Worm (Caenorhabditis elegans) whole organism, L1 larva: ENCODE data around the gene fbxb-20.
"Not testable (repeated sequence)": the region's sequence is repeated elsewhere in the genome, so short reads cannot be mapped to it uniquely, and the experiment has no call there.

Experiments used
- alr-1 ChIP-seq: fragments of 200-800 bp; sonication (Bioruptor generic); optimal IDR thresholded peaks from 2 replicates; lab custom pipeline; 2018; ENCODE audit warnings: borderline replicate concordance, mild to moderate bottlenecking, missing genetic modification characterization, missing compliant biosample characterization
- ceh-82 ChIP-seq, 3 experiments: fragments of 150-350 bp in 1 of 3; sonication (generic microtip) in 2 of 3; optimal IDR thresholded peaks; 2 replicates each; lab custom pipeline; 2014 to 2017; ENCODE audit warnings: missing biosample characterization in 3 of 3, missing genetic modification characterization in 3 of 3
- ceh-88 ChIP-seq: fragments of 200-800 bp; sonication (Bioruptor generic); IDR thresholded peaks from 2 replicates; pipeline ENCODE4 v1.3.6; 2022; ENCODE audit warnings: missing genetic modification characterization, missing compliant biosample characterization
- dpl-1 ChIP-seq, 3 experiments: fragments of 150-350 bp in 2 of 3; sonication (generic microtip) in 1 of 3; optimal IDR thresholded peaks; 2 replicates each; lab custom pipeline; 2014 to 2017; ENCODE audit warnings: missing biosample characterization in 3 of 3, missing genetic modification characterization in 3 of 3, missing genetic modification reagents in 3 of 3
- dsc-1 ChIP-seq: sonication (generic microtip); optimal IDR thresholded peaks from 2 replicates; lab custom pipeline; 2016; ENCODE audit warnings: mild to moderate bottlenecking, missing genetic modification characterization, missing compliant biosample characterization
- efl-1 ChIP-seq, 4 experiments: fragments of 150-350 bp; optimal IDR thresholded peaks in 3 of 4; peaks in 1 of 4; 1 replicate in 1 of 4; 2 replicates in 3 of 4; lab custom pipeline; 2014; ENCODE audit warnings: missing biosample characterization in 2 of 4, missing genetic modification characterization in 2 of 4, missing genetic modification reagents in 2 of 4
- egl-27 ChIP-seq, 2 experiments: fragments of 150-350 bp in 1 of 2; sonication (generic microtip); optimal IDR thresholded peaks; 3 replicates each; lab custom pipeline; 2017 to 2018; ENCODE audit warnings: missing biosample characterization in 2 of 2, missing genetic modification characterization in 2 of 2, missing genetic modification reagents in 2 of 2
- elt-2 ChIP-seq: sonication (generic microtip); optimal IDR thresholded peaks from 2 replicates; lab custom pipeline; 2016; ENCODE audit warnings: missing genetic modification characterization, mild to moderate bottlenecking, inconsistent platforms, missing compliant biosample characterization, missing genetic modification reagents
- ets-5 ChIP-seq: fragments of 200-800 bp; sonication (Bioruptor generic); IDR thresholded peaks from 2 replicates; pipeline ENCODE4 v1.3.6; 2022; ENCODE audit warnings: missing genetic modification characterization, missing compliant biosample characterization
- fkh-8 ChIP-seq: sonication (generic microtip); optimal IDR thresholded peaks from 2 replicates; lab custom pipeline; 2016; ENCODE audit warnings: mild to moderate bottlenecking, missing genetic modification characterization, missing compliant biosample characterization
- fos-1 ChIP-seq: fragments of 150-350 bp; optimal IDR thresholded peaks from 2 replicates; lab custom pipeline; 2014; ENCODE audit warnings: missing biosample characterization, missing genetic modification characterization
- grh-1 ChIP-seq: fragments of 200-800 bp; sonication (Bioruptor generic); IDR thresholded peaks from 2 replicates; pipeline ENCODE4 v1.3.6; 2022; ENCODE audit warnings: missing genetic modification reagents, missing genetic modification characterization, missing compliant biosample characterization
- irx-1 ChIP-seq: sonication (generic microtip); optimal IDR thresholded peaks from 2 replicates; lab custom pipeline; 2016; ENCODE audit warnings: missing genetic modification characterization, missing compliant biosample characterization
- isw-1 ChIP-seq: fragments of 200-800 bp; sonication (Bioruptor generic); IDR thresholded peaks from 2 replicates; pipeline ENCODE4 v1.3.6; 2022; ENCODE audit warnings: missing genetic modification characterization, missing compliant biosample characterization
- lsy-2 ChIP-seq, 2 experiments: fragments of 150-350 bp; optimal IDR thresholded peaks; 2 replicates each; lab custom pipeline; 2014; ENCODE audit warnings: missing biosample characterization in 2 of 2, missing genetic modification characterization in 2 of 2
- mep-1 ChIP-seq: fragments of 150-350 bp; optimal IDR thresholded peaks from 2 replicates; lab custom pipeline; 2014; ENCODE audit warnings: missing biosample characterization, missing genetic modification characterization
- nhr-11 ChIP-seq: fragments of 150-350 bp; optimal IDR thresholded peaks from 2 replicates; lab custom pipeline; 2014; ENCODE audit warnings: missing biosample characterization, missing genetic modification characterization
- nhr-19 ChIP-seq: fragments of 200-800 bp; sonication (Bioruptor generic); conservative IDR thresholded peaks from 2 replicates; pipeline ENCODE4 v1.3.6; 2022; ENCODE audit warnings: missing genetic modification characterization, missing compliant biosample characterization
- nhr-237 ChIP-seq: fragments of 150-350 bp; optimal IDR thresholded peaks from 2 replicates; lab custom pipeline; 2014; ENCODE audit warnings: missing biosample characterization, missing genetic modification characterization
- nhr-28 ChIP-seq: fragments of 150-350 bp; optimal IDR thresholded peaks from 2 replicates; lab custom pipeline; 2014; ENCODE audit warnings: missing biosample characterization, missing genetic modification characterization
- nhr-71 ChIP-seq: sonication (generic microtip); optimal IDR thresholded peaks from 2 replicates; lab custom pipeline; 2016; ENCODE audit warnings: mild to moderate bottlenecking, missing genetic modification characterization, moderate library complexity, missing compliant biosample characterization
- nhr-90 ChIP-seq: sonication (generic microtip); optimal IDR thresholded peaks from 2 replicates; lab custom pipeline; 2016; ENCODE audit warnings: mild to moderate bottlenecking, missing genetic modification characterization, missing compliant biosample characterization; ENCODE audit not compliant: poor library complexity
- pag-3 ChIP-seq: sonication (generic microtip); optimal IDR thresholded peaks from 2 replicates; lab custom pipeline; 2017; ENCODE audit warnings: missing genetic modification characterization, mild to moderate bottlenecking, missing compliant biosample characterization, antibody characterized with exemption, borderline replicate concordance; ENCODE audit not compliant: insufficient read depth
- rnt-1 ChIP-seq: sonication (generic microtip); optimal IDR thresholded peaks from 2 replicates; lab custom pipeline; 2016; ENCODE audit warnings: mild to moderate bottlenecking, missing genetic modification characterization, moderate library complexity, missing compliant biosample characterization
- unc-30 ChIP-seq: sonication (generic microtip); optimal IDR thresholded peaks from 2 replicates; lab custom pipeline; 2017; ENCODE audit warnings: missing biosample characterization, missing genetic modification characterization
- vab-15 ChIP-seq: sonication (generic microtip); optimal IDR thresholded peaks from 2 replicates; lab custom pipeline; 2017; ENCODE audit warnings: missing genotype, mild to moderate bottlenecking, missing genetic modification characterization, missing compliant biosample characterization
- xbp-1 ChIP-seq: sonication (generic microtip); optimal IDR thresholded peaks from 2 replicates; lab custom pipeline; 2016; ENCODE audit warnings: missing genetic modification characterization, missing compliant biosample characterization
- zag-1 ChIP-seq: fragments of 150-350 bp; optimal IDR thresholded peaks from 2 replicates; lab custom pipeline; 2014; ENCODE audit warnings: missing biosample characterization, missing genetic modification characterization

Gene fbxb-20

DNA sequence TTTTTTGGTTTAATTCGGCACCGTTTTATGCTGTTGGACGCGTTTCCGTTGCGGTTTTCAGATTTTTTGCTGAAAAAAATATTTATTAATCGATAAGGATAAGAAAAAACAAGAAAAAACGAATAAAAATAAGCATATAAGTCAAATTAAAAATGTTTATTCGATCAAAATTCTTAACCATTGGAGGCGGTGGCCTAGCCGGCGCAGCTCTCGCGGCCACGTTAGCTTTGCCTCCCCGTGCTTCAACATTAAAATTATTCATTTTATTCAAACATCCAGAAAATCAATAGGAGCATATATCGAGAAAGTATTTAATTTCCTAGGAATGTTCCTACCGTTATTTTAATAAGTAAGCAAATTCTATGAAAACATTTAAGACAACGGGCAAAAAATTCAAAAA is 12.5 kb upstream of the fbxb-20 start, which contains the start of gene ZC204.14:
Gene ZC204.14, minus strand, starts transcription at position 69 of the 400 bp plus-strand sequence.
- TF ChIP-seq lsy-2 (tag; optimal IDR thresholded peaks at IDR 0.05; lab: Kevin White, UChicago) (peak in 1 of 2 experiments; percentile 46), grh-1 (GFP tag; lab: Robert Waterston, UW) (no peak), nhr-90 (tag; lab: Kevin White, UChicago) (no peak)

DNA sequence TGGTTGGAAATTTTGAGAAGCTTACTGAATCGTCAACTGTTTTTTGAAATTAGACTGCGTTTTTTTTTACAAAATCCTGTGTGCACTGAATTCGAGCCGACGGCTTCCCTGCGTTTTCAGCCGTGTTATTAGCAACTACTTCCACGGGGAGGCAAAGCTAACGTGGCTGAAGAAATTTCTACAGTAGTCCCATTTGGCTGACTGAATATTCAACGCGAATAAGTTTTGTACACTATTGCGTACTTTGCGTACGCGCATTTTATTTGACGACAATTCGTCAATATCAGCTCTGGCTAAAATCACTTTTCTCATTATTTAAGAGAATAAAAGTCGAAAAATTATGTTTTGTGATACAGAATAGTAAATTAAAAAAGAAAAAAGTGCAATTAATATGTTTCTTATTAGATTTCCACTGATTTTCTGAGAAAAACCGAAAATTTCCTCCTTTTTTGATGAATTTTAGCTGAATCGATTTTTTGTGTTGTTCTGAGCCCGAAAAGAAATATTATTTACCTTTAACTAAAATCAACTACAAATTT is 11.0 kb upstream of the fbxb-20 start:
- TF ChIP-seq lsy-2 (tag; optimal IDR thresholded peaks at IDR 0.05; lab: Kevin White, UChicago) (peak in 1 of 2 experiments; percentile 55), ceh-88 (GFP tag; lab: Robert Waterston, UW) (peak; percentile 54), nhr-19 (peak; percentile 41), efl-1 (optimal IDR thresholded peaks at IDR 0.05; lab: Kevin White, UChicago) (peak in 1 of 2 experiments; percentile 9)
- TF ChIP-seq efl-1 (GFP tag; optimal IDR thresholded peaks at IDR 0.05 in 1 of 2; lab: Kevin White, UChicago): not testable (repeated sequence)

ce11 chrII:1660888-1661287 is 10.5 kb upstream of the fbxb-20 start, which contains the start of gene ZC204.13:
TSS of gene ZC204.13 (minus strand) at chrII:1660988.
- TF ChIP-seq mep-1 (tag; lab: Kevin White, UChicago); xbp-1 (tag; lab: Kevin White, UChicago); nhr-71: not testable (repeated sequence)

DNA sequence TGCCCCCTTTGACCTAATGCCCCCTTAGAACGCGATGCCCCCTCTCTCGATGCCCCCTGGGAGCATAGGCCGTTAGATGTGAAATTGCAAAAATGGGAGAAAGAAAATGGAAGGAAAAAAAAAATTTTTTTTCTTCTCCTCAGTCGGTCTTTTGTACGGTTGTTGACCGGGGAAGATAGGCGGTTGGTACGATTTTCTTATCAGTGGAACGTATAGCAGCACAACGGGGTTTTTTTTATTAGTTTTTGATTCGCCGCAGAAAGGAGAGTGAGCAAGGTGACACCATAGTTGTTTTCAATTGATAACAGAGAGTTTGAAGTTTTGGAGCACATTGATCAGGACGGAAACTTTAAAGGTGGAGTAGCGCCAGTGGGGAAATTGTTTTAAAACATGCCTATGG is 9.3 kb upstream of the fbxb-20 start:
- TF ChIP-seq elt-2 (tag; lab: Kevin White, UChicago): peak; percentile 74

ce11 chrII:1657202-1657601 is 6.8 kb upstream of the fbxb-20 start, which contains the start of gene ZC204.12:
TSS of gene ZC204.12 (minus strand) at chrII:1657302.
- TF ChIP-seq irx-1 (tag; lab: Kevin White, UChicago): no peak
- no peak for TF ChIP-seq unc-30
- TF ChIP-seq dpl-1 (GFP tag; optimal IDR thresholded peaks at IDR 0.05; lab: Kevin White, UChicago): no peak
- TF ChIP-seq nhr-28 (tag; lab: Kevin White, UChicago): no peak
- TF ChIP-seq nhr-71: no peak
- no peak for TF ChIP-seq fkh-8 (tag; lab: Kevin White, UChicago)

ce11 chrII:1654917-1655316 is 4.5 kb upstream of the fbxb-20 start, which contains the start of gene btb-12:
TSS of gene btb-12 (plus strand) at chrII:1655217.
- TF ChIP-seq unc-30 (no peak), efl-1 (optimal IDR thresholded peaks at IDR 0.05; lab: Kevin White, UChicago) (no peak), efl-1 (GFP tag; optimal IDR thresholded peaks at IDR 0.05 in 1 of 2; lab: Kevin White, UChicago) (no peak), zag-1 (tag; lab: Kevin White, UChicago) (no peak), vab-15 (tag; lab: Kevin White, UChicago) (no peak), nhr-71 (no peak), rnt-1 (tag; lab: Kevin White, UChicago) (no peak)
- TF ChIP-seq, all 84 proteins: peak for 0

DNA sequence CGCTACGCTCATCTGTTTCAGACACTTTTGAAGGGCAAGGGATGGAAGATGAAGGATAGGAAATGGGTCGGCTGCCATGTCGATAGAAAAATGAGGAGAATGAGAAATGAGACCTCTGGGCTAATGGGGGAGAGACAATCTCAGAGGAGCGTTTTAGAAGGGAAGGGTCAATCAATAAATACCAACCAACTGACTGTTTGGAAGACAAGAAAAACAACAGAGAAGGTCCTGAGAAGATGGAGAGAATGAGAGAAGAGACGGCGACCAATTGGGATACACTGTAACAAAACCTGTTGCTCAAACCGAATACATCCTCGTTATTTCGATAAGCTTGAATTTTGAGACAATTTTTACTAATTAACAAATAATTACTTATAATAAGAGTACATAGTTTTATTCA is 3.0 kb upstream of the fbxb-20 start, which contains the start of gene fbxb-15:
Gene fbxb-15, minus strand, starts transcription at position 101 of the 400 bp plus-strand sequence.
- TF ChIP-seq ceh-82 (tag; optimal IDR thresholded peaks at IDR 0.05; lab: Kevin White, UChicago) (no peak), isw-1 (no peak)

- TF ChIP-seq nhr-90 (tag; lab: Kevin White, UChicago) (no peak), nhr-11 (tag; lab: Kevin White, UChicago) (no peak), pag-3 (no peak), nhr-28 (tag; lab: Kevin White, UChicago) (no peak), egl-27 (tag; optimal IDR thresholded peaks at IDR 0.05; lab: Kevin White, UChicago) (no peak), fos-1 (no peak), dsc-1 (tag; lab: Kevin White, UChicago) (no peak), alr-1 (no peak), nhr-237 (tag; lab: Kevin White, UChicago) (no peak), grh-1 (GFP tag; lab: Robert Waterston, UW) (no peak), ets-5 (GFP tag; lab: Robert Waterston, UW) (no peak)
These were observed 1.4 kb upstream of the fbxb-20 start, which contains the start of gene fbxb-16 for ce11 chrII:1651804-1652203. TSS of gene fbxb-16 (minus strand) at chrII:1651904.
